Worm (Caenorhabditis elegans) whole organism, mixed stage, embryonic: ENCODE measurements around the gene C33E10.8.

Source experiments
- blmp-1 ChIP-seq: fragments of 150-350 bp; optimal IDR thresholded peaks from 2 replicates; lab custom pipeline; 2014; ENCODE audit warnings: missing biosample characterization, missing genetic modification characterization
- ceh-43 ChIP-seq: fragments of 200-800 bp; sonication (Bioruptor generic); optimal IDR thresholded peaks from 2 replicates; lab custom pipeline; 2018; ENCODE audit warnings: mild to moderate bottlenecking, missing genetic modification characterization, moderate library complexity, missing compliant biosample characterization
- ceh-83 ChIP-seq: fragments of 200-800 bp; sonication (Bioruptor generic); optimal IDR thresholded peaks from 2 replicates; lab custom pipeline; 2018; ENCODE audit warnings: mild to moderate bottlenecking, missing genetic modification characterization, missing compliant biosample characterization
- cnd-1 ChIP-seq: fragments of 200-800 bp; sonication (Bioruptor generic); optimal IDR thresholded peaks from 2 replicates; lab custom pipeline; 2018; ENCODE audit warnings: mild to moderate bottlenecking, missing genetic modification characterization, missing compliant biosample characterization
- elt-3 ChIP-seq: fragments of 150-350 bp; optimal IDR thresholded peaks from 2 replicates; lab custom pipeline; 2014; ENCODE audit warnings: missing biosample characterization, missing genetic modification characterization
- lsy-2 ChIP-seq: fragments of 150-350 bp; optimal IDR thresholded peaks from 2 replicates; lab custom pipeline; 2014; ENCODE audit warnings: missing biosample characterization, missing genetic modification characterization
- mls-2 ChIP-seq: sonication (generic microtip); optimal IDR thresholded peaks from 2 replicates; lab custom pipeline; 2016; ENCODE audit warnings: mild to moderate bottlenecking, missing genetic modification characterization, moderate library complexity, missing compliant biosample characterization
- nhr-237 ChIP-seq: fragments of 150-350 bp; optimal IDR thresholded peaks from 2 replicates; lab custom pipeline; 2014; ENCODE audit warnings: missing biosample characterization, missing genetic modification characterization
- pha-4 ChIP-seq: fragments of 150-350 bp; optimal IDR thresholded peaks from 2 replicates; lab custom pipeline; 2018; ENCODE audit warnings: missing biosample characterization, missing genetic modification reagents, missing genetic modification characterization
- snpc-4 ChIP-seq: fragments of 150-350 bp; optimal IDR thresholded peaks from 2 replicates; lab custom pipeline; 2014; ENCODE audit warnings: missing biosample characterization, missing genetic modification characterization
- tbx-8 ChIP-seq: fragments of 200-800 bp; sonication (Bioruptor generic); optimal IDR thresholded peaks from 2 replicates; lab custom pipeline; 2018; ENCODE audit warnings: mild to moderate bottlenecking, missing genetic modification characterization, moderate library complexity, missing compliant biosample characterization
- unc-39 ChIP-seq: fragments of 150-350 bp; optimal IDR thresholded peaks from 2 replicates; lab custom pipeline; 2014; ENCODE audit warnings: missing biosample characterization, missing genetic modification characterization
- ztf-11 ChIP-seq: fragments of 150-350 bp; optimal IDR thresholded peaks from 2 replicates; lab custom pipeline; 2014; ENCODE audit warnings: missing biosample characterization, missing genetic modification characterization

ce11 chrX:17300735-17301134 lies 6.1 kb upstream of the C33E10.8 start:
- no peak for TF ChIP-seq ztf-11 (tag; lab: Kevin White, UChicago)
- TF ChIP-seq unc-39 (tag; lab: Kevin White, UChicago), result no peak
- TF ChIP-seq cnd-1, result no peak
- no peak for TF ChIP-seq pha-4
- no peak for TF ChIP-seq ceh-83 (GFP tag; lab: Kevin White, UChicago)
- TF ChIP-seq snpc-4 (tag; lab: Kevin White, UChicago), result no peak
- TF ChIP-seq nhr-237 (tag; lab: Kevin White, UChicago), result no peak
- TF ChIP-seq elt-3 (tag; lab: Kevin White, UChicago), result no peak
- TF ChIP-seq ceh-43 (GFP tag; lab: Kevin White, UChicago), result no peak
- TF ChIP-seq lsy-2 (tag; lab: Kevin White, UChicago), result no peak
- TF ChIP-seq mls-2 (tag; lab: Kevin White, UChicago), result no peak
- no peak for TF ChIP-seq tbx-8 (GFP tag; lab: Kevin White, UChicago)
- no peak for TF ChIP-seq blmp-1 (tag; lab: Kevin White, UChicago)
